Worm (Caenorhabditis elegans) whole organism, mixed stage, embryonic: ENCODE measurements around the gene K08D9.10.

Experiments used
- bed-3 ChIP-seq: fragments of 200-800 bp; sonication (Bioruptor generic); optimal IDR thresholded peaks from 3 replicates; lab custom pipeline; 2018; ENCODE audit warnings: mild to moderate bottlenecking, missing genetic modification characterization, moderate library complexity, missing compliant biosample characterization
- blmp-1 ChIP-seq: fragments of 150-350 bp; optimal IDR thresholded peaks from 2 replicates; lab custom pipeline; 2014; ENCODE audit warnings: missing biosample characterization, missing genetic modification characterization
- ceh-39 ChIP-seq: fragments of 150-350 bp; optimal IDR thresholded peaks from 2 replicates; lab custom pipeline; 2014; ENCODE audit warnings: missing biosample characterization, missing genetic modification characterization
- ceh-43 ChIP-seq: fragments of 200-800 bp; sonication (Bioruptor generic); optimal IDR thresholded peaks from 2 replicates; lab custom pipeline; 2018; ENCODE audit warnings: mild to moderate bottlenecking, missing genetic modification characterization, moderate library complexity, missing compliant biosample characterization
- ceh-83 ChIP-seq: fragments of 200-800 bp; sonication (Bioruptor generic); optimal IDR thresholded peaks from 2 replicates; lab custom pipeline; 2018; ENCODE audit warnings: mild to moderate bottlenecking, missing genetic modification characterization, missing compliant biosample characterization
- ces-1 ChIP-seq: fragments of 150-350 bp; optimal IDR thresholded peaks from 2 replicates; lab custom pipeline; 2014; ENCODE audit warnings: missing biosample characterization, missing genetic modification reagents, missing genetic modification characterization
- cnd-1 ChIP-seq: fragments of 200-800 bp; sonication (Bioruptor generic); optimal IDR thresholded peaks from 2 replicates; lab custom pipeline; 2018; ENCODE audit warnings: mild to moderate bottlenecking, missing genetic modification characterization, missing compliant biosample characterization
- drap-1 ChIP-seq: fragments of 200-800 bp; sonication (Bioruptor generic); optimal IDR thresholded peaks from 3 replicates; lab custom pipeline; 2018; ENCODE audit warnings: mild to moderate bottlenecking, missing genetic modification characterization, missing compliant biosample characterization
- elt-1 ChIP-seq: sonication (generic microtip); optimal IDR thresholded peaks from 2 replicates; lab custom pipeline; 2017; ENCODE audit warnings: missing genetic modification characterization, mild to moderate bottlenecking, missing compliant biosample characterization, antibody characterized with exemption, moderate library complexity, borderline replicate concordance; ENCODE audit not compliant: insufficient read depth
- elt-3 ChIP-seq: fragments of 150-350 bp; optimal IDR thresholded peaks from 2 replicates; lab custom pipeline; 2014; ENCODE audit warnings: missing biosample characterization, missing genetic modification characterization
- flh-1 ChIP-seq: fragments of 200-800 bp; sonication (Bioruptor generic); optimal IDR thresholded peaks from 2 replicates; lab custom pipeline; 2018; ENCODE audit warnings: mild to moderate bottlenecking, missing genetic modification characterization, moderate library complexity, missing compliant biosample characterization
- ham-2 ChIP-seq: fragments of 200-800 bp; sonication (Bioruptor generic); optimal IDR thresholded peaks from 2 replicates; lab custom pipeline; 2018; ENCODE audit warnings: mild to moderate bottlenecking, missing genetic modification characterization, missing compliant biosample characterization
- hlh-1 ChIP-seq: fragments of 150-350 bp; optimal IDR thresholded peaks from 2 replicates; lab custom pipeline; 2014; ENCODE audit warnings: missing biosample characterization, missing genetic modification reagents, missing genetic modification characterization
- lin-13 ChIP-seq: fragments of 150-350 bp; optimal IDR thresholded peaks from 2 replicates; lab custom pipeline; 2014; ENCODE audit warnings: missing biosample characterization, missing genetic modification characterization
- lin-32 ChIP-seq: fragments of 200-800 bp; sonication (Bioruptor generic); optimal IDR thresholded peaks from 2 replicates; lab custom pipeline; 2018; ENCODE audit warnings: mild to moderate bottlenecking, missing genetic modification characterization, missing compliant biosample characterization
- lsy-2 ChIP-seq: fragments of 150-350 bp; optimal IDR thresholded peaks from 2 replicates; lab custom pipeline; 2014; ENCODE audit warnings: missing biosample characterization, missing genetic modification characterization
- mab-5 ChIP-seq: fragments of 150-350 bp; optimal IDR thresholded peaks from 2 replicates; lab custom pipeline; 2014; ENCODE audit warnings: missing biosample characterization, missing genetic modification characterization
- mls-2 ChIP-seq: sonication (generic microtip); optimal IDR thresholded peaks from 2 replicates; lab custom pipeline; 2016; ENCODE audit warnings: mild to moderate bottlenecking, missing genetic modification characterization, moderate library complexity, missing compliant biosample characterization
- nhr-12 ChIP-seq: fragments of 150-350 bp; optimal IDR thresholded peaks from 2 replicates; lab custom pipeline; 2014; ENCODE audit warnings: missing biosample characterization, missing genetic modification characterization
- nhr-2 ChIP-seq: fragments of 150-350 bp; optimal IDR thresholded peaks from 2 replicates; lab custom pipeline; 2014; ENCODE audit warnings: missing biosample characterization, missing genetic modification characterization
- nhr-237 ChIP-seq: fragments of 150-350 bp; optimal IDR thresholded peaks from 2 replicates; lab custom pipeline; 2014; ENCODE audit warnings: missing biosample characterization, missing genetic modification characterization
- nhr-28 ChIP-seq: fragments of 150-350 bp; optimal IDR thresholded peaks from 2 replicates; lab custom pipeline; 2014; ENCODE audit warnings: missing biosample characterization, missing genetic modification characterization
- pha-4 ChIP-seq: fragments of 150-350 bp; optimal IDR thresholded peaks from 2 replicates; lab custom pipeline; 2018; ENCODE audit warnings: missing biosample characterization, missing genetic modification reagents, missing genetic modification characterization
- sem-2 ChIP-seq: fragments of 200-800 bp; sonication (Bioruptor generic); optimal IDR thresholded peaks from 2 replicates; lab custom pipeline; 2018; ENCODE audit warnings: mild to moderate bottlenecking, missing genetic modification characterization, missing compliant biosample characterization
- snpc-4 ChIP-seq: fragments of 150-350 bp; optimal IDR thresholded peaks from 2 replicates; lab custom pipeline; 2014; ENCODE audit warnings: missing biosample characterization, missing genetic modification characterization
- tbx-8 ChIP-seq: fragments of 200-800 bp; sonication (Bioruptor generic); optimal IDR thresholded peaks from 2 replicates; lab custom pipeline; 2018; ENCODE audit warnings: mild to moderate bottlenecking, missing genetic modification characterization, moderate library complexity, missing compliant biosample characterization
- unc-120 ChIP-seq: sonication (generic microtip); optimal IDR thresholded peaks from 2 replicates; lab custom pipeline; 2017; ENCODE audit warnings: missing genetic modification characterization, missing compliant biosample characterization; ENCODE audit not compliant: poor library complexity, severe bottlenecking
- unc-39 ChIP-seq: fragments of 150-350 bp; optimal IDR thresholded peaks from 2 replicates; lab custom pipeline; 2014; ENCODE audit warnings: missing biosample characterization, missing genetic modification characterization
- unc-62 ChIP-seq: fragments of 150-350 bp; optimal IDR thresholded peaks from 2 replicates; lab custom pipeline; 2014; ENCODE audit warnings: missing biosample characterization, missing genetic modification reagents, missing genetic modification characterization
- zip-8 ChIP-seq: fragments of 150-350 bp; optimal IDR thresholded peaks from 2 replicates; lab custom pipeline; 2014; ENCODE audit warnings: missing biosample characterization, missing genetic modification characterization
- ztf-11 ChIP-seq: fragments of 150-350 bp; optimal IDR thresholded peaks from 2 replicates; lab custom pipeline; 2014; ENCODE audit warnings: missing biosample characterization, missing genetic modification characterization

Gene K08D9.10

DNA sequence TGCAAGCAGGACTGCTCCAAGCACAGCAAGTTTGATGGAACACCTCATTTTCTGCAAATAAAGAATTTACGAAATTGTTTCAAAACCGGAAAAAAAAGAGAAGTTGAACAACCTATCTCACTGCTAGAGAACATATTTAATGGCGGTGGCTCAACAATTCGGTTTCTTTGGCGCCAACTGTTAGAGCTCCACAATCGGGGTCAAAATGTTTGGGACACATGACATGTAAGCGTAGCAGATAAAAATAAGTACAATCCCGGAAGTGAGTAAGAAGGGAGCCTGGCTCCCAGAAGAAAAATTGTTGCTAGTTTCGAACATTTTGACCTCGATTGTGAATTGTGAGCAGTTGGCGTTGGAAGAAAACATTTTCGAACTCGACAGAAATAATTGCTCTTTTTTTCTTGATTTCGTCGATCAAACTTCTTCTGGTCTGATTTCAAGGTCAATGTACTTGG, 28.5 kb downstream of the K08D9.10 start, which contains the start of gene T28A11.16:
Gene T28A11.16, minus strand, starts transcription at position 51 of the 455 bp plus-strand sequence.
- TF ChIP-seq sem-2 (GFP tag; lab: Kevin White, UChicago) (no peak), flh-1 (no peak), elt-1 (no peak), ham-2 (GFP tag; lab: Kevin White, UChicago) (no peak), hlh-1 (tag; lab: Kevin White, UChicago) (no peak), elt-3 (tag; lab: Kevin White, UChicago) (no peak), unc-120 (no peak), unc-39 (tag; lab: Kevin White, UChicago) (no peak)

DNA sequence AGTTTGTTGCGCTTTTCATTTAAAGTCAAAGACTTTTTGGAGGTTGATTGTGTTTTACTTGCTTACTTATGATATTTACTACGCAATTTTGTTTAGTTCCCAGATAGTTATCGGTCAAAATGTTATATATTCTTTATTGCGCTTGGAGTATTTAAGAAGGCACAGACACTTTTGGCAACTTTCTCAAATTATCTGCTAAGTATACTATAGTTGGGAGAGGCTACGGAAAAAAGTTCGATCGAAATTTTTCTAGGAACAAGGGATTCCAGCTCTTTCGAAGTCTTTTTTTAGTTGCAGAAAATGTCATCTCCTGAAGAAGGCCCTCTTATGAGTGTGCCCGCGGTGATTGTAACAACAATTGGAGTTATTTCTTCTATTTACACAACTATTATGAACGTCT, 29.4 kb downstream of the K08D9.10 start, which contains the start of gene srbc-5:
Gene srbc-5, plus strand, starts transcription at position 301 of the 400 bp plus-strand sequence.
- TF ChIP-seq cnd-1 (tag; lab: Kevin White, UChicago) (no peak), ceh-39 (no peak), snpc-4 (tag; lab: Kevin White, UChicago) (no peak), sem-2 (GFP tag; lab: Kevin White, UChicago) (no peak), lsy-2 (tag; lab: Kevin White, UChicago) (no peak), hlh-1 (tag; lab: Kevin White, UChicago) (no peak), nhr-12 (tag; lab: Kevin White, UChicago) (no peak), drap-1 (GFP tag; lab: Kevin White, UChicago) (no peak), lin-13 (tag; lab: Kevin White, UChicago) (no peak), ham-2 (GFP tag; lab: Kevin White, UChicago) (no peak), tbx-8 (GFP tag; lab: Kevin White, UChicago) (no peak), bed-3 (no peak), pha-4 (no peak), nhr-2 (tag; lab: Kevin White, UChicago) (no peak)

DNA sequence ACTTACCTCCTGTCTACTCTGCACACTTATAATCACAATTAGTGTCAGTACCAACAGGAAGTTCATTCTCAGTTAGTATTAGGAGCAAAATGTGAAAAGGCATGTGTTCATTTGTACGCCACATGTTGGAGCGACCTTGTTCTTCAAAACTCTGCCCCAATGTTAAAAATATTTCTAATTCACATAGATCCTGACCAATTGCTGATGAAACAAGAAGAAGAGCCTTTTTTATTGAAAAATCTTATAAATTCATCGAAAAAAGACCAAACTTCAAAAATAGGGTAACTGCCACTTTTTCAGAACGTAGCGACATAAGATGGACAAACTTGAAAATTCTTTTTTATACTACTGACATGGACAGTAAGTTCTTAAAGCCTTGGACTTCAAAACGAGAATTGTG, 35.5 kb downstream of the K08D9.10 start, which contains the start of gene T28A11.17:
Gene T28A11.17, minus strand, starts transcription at position 101 of the 400 bp plus-strand sequence.
- TF ChIP-seq nhr-28 (tag; lab: Kevin White, UChicago) (no peak), snpc-4 (tag; lab: Kevin White, UChicago) (no peak), elt-3 (tag; lab: Kevin White, UChicago) (no peak), ceh-43 (GFP tag; lab: Kevin White, UChicago) (no peak), nhr-237 (no peak), ces-1 (no peak), zip-8 (no peak), mls-2 (tag; lab: Kevin White, UChicago) (no peak), unc-39 (tag; lab: Kevin White, UChicago) (no peak), flh-1 (no peak), blmp-1 (tag; lab: Kevin White, UChicago) (no peak), lsy-2 (tag; lab: Kevin White, UChicago) (no peak), tbx-8 (GFP tag; lab: Kevin White, UChicago) (no peak), elt-1 (no peak)

DNA sequence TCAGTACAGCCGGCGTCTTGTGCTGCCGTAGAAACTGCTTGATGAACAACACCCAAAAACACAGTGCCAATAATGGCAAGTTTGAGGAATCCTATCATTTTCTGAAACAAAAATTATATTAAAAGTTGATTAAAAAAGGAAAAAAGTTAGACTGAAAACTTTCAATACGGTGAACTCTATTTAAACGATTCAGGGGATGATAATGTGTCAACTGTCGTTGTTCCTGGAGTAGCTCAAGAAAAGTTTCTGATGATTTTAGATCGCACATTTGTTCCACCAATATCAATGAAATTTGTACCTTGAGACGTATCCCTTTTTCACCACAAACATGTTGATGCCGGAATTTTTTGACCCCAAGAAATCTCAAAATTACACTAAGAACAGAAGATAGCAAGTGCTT, 37.3 kb downstream of the K08D9.10 start, which contains the start of gene T28A11.18:
Gene T28A11.18, minus strand, starts transcription at position 101 of the 400 bp plus-strand sequence.
- TF ChIP-seq mab-5 (tag; lab: Kevin White, UChicago) (no peak), nhr-12 (tag; lab: Kevin White, UChicago) (no peak)

DNA sequence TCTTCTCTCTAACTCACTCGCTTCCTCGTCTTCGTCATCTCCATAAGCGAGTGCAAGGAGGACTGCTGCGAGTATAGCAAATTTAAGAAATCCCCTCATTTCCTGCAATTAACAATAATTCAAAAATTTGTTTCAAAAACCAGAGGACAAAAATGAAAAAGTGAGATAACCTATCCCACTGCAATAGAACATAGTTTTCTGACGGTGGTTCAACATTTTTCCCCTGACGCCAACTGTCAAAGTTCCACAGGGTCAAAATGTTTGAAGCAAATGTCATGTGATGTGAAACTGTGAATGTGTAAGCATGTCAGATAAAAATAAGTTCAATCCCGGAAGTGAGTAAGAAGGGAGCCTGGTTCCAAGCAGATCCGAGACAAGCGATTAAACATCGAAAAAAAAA, 38.7 kb downstream of the K08D9.10 start, which contains the start of gene T28A11.19:
Gene T28A11.19, minus strand, starts transcription at position 108 of the 400 bp plus-strand sequence.
- TF ChIP-seq lin-32 (no peak), unc-62 (GFP tag; lab: Kevin White, UChicago) (no peak), elt-1 (no peak), drap-1 (GFP tag; lab: Kevin White, UChicago) (no peak)

DNA sequence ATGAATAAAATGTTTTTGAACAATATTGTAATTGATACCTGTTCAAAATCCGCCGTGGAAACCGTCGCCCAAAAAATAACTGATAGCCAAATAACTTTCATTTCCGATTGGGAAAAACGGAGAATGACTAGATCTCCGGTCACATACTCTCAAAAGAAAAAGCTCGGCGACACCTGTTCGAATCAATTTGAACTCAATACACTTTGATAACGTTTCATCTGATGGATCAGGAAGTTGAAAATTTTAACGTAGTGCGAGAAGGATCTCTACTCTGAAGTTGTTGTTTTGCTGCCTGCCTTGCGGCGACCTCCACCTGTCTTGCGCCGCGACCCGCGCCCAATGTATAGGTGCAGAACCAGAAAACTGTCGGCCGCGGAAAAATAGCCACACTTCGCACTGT, 42.5 kb downstream of the K08D9.10 start, which contains the start of gene T28A11.20:
Gene T28A11.20, minus strand, starts transcription at position 101 of the 400 bp plus-strand sequence.
- TF ChIP-seq flh-1, result no peak
- TF ChIP-seq ceh-39, result no peak
- TF ChIP-seq pha-4, result no peak
- no peak for TF ChIP-seq nhr-2 (tag; lab: Kevin White, UChicago)
- no peak for TF ChIP-seq nhr-28 (tag; lab: Kevin White, UChicago)
- no peak for TF ChIP-seq ceh-43 (GFP tag; lab: Kevin White, UChicago)
- no peak for TF ChIP-seq snpc-4 (tag; lab: Kevin White, UChicago)
- TF ChIP-seq ceh-83 (GFP tag; lab: Kevin White, UChicago), result no peak
- TF ChIP-seq ham-2 (GFP tag; lab: Kevin White, UChicago), result no peak
- TF ChIP-seq ces-1, result no peak
- no peak for TF ChIP-seq drap-1 (GFP tag; lab: Kevin White, UChicago)
- no peak for TF ChIP-seq elt-3 (tag; lab: Kevin White, UChicago)
- no peak for TF ChIP-seq ztf-11
